Worm (Caenorhabditis elegans) whole organism, L2 larva: Measurements from ENCODE around the gene pigq-1.
A peak's percentile ranks its signal among the peaks of the same experiment; 100 is the strongest.

ENCODE experiments used
- C34F6.9 ChIP-seq: fragments of 150-350 bp; optimal IDR thresholded peaks from 2 replicates; lab custom pipeline; 2014; ENCODE audit warnings: missing biosample characterization, missing genetic modification characterization
- F13H6.1 ChIP-seq: sonication (generic microtip); optimal IDR thresholded peaks from 2 replicates; lab custom pipeline; 2016; ENCODE audit warnings: missing genetic modification characterization, missing compliant biosample characterization
- ZK546.5 ChIP-seq: sonication (generic microtip); optimal IDR thresholded peaks from 2 replicates; lab custom pipeline; 2017; ENCODE audit warnings: missing biosample characterization, missing genetic modification characterization
- alr-1 ChIP-seq: fragments of 150-350 bp; optimal IDR thresholded peaks from 2 replicates; lab custom pipeline; 2014; ENCODE audit warnings: missing biosample characterization, missing genetic modification characterization
- ama-1 ChIP-seq: fragments of 150-350 bp; optimal IDR thresholded peaks from 2 replicates; lab custom pipeline; 2018; ENCODE audit warnings: inconsistent platforms
- blmp-1 ChIP-seq: sonication (generic microtip); optimal IDR thresholded peaks from 2 replicates; lab custom pipeline; 2017; ENCODE audit warnings: missing genetic modification characterization, mild to moderate bottlenecking, missing compliant biosample characterization, antibody characterized with exemption, moderate library complexity; ENCODE audit not compliant: insufficient read depth
- ceh-16 ChIP-seq: fragments of 150-350 bp; optimal IDR thresholded peaks from 2 replicates; lab custom pipeline; 2014; ENCODE audit warnings: missing biosample characterization, missing genetic modification characterization
- ceh-82 ChIP-seq: fragments of 150-350 bp; optimal IDR thresholded peaks from 2 replicates; lab custom pipeline; 2014; ENCODE audit warnings: missing biosample characterization, missing genetic modification characterization
- crh-2 ChIP-seq: sonication (generic microtip); optimal IDR thresholded peaks from 2 replicates; lab custom pipeline; 2017; ENCODE audit warnings: missing biosample characterization, missing genetic modification characterization
- dmd-4 ChIP-seq: sonication (generic microtip); optimal IDR thresholded peaks from 2 replicates; lab custom pipeline; 2017; ENCODE audit warnings: missing biosample characterization, missing genetic modification characterization
- elt-1 ChIP-seq: fragments of 150-350 bp; optimal IDR thresholded peaks from 2 replicates; lab custom pipeline; 2014; ENCODE audit warnings: missing biosample characterization, missing genetic modification characterization
- fos-1 ChIP-seq: fragments of 150-350 bp; optimal IDR thresholded peaks from 2 replicates; lab custom pipeline; 2014; ENCODE audit warnings: missing biosample characterization, missing genetic modification characterization
- gmeb-1 ChIP-seq: fragments of 150-350 bp; optimal IDR thresholded peaks from 2 replicates; lab custom pipeline; 2014; ENCODE audit warnings: missing biosample characterization, missing genetic modification characterization
- lin-11 ChIP-seq: fragments of 150-350 bp; sonication (generic microtip); optimal IDR thresholded peaks from 2 replicates; lab custom pipeline; 2014; ENCODE audit warnings: missing biosample characterization, missing genetic modification characterization, inconsistent platforms, mixed read lengths
- lin-13 ChIP-seq: fragments of 150-350 bp; optimal IDR thresholded peaks from 2 replicates; lab custom pipeline; 2014; ENCODE audit warnings: missing biosample characterization, missing genetic modification reagents, missing genetic modification characterization
- lsy-2 ChIP-seq, 2 experiments: fragments of 150-350 bp in 1 of 2; sonication (generic microtip) in 1 of 2; optimal IDR thresholded peaks; 2 replicates each; lab custom pipeline; 2014 to 2017; ENCODE audit warnings: missing biosample characterization in 2 of 2, missing genetic modification characterization in 2 of 2
- mab-5 ChIP-seq: fragments of 150-350 bp; optimal IDR thresholded peaks from 2 replicates; lab custom pipeline; 2014; ENCODE audit warnings: missing biosample characterization, missing genetic modification characterization
- mdl-1 ChIP-seq, 2 experiments: fragments of 150-350 bp in 1 of 2; sonication (generic microtip) in 1 of 2; optimal IDR thresholded peaks; 2 replicates each; lab custom pipeline; 2017; ENCODE audit warnings: missing biosample characterization in 2 of 2, missing genetic modification characterization in 2 of 2
- nhr-11 ChIP-seq: fragments of 150-350 bp; optimal IDR thresholded peaks from 2 replicates; lab custom pipeline; 2014; ENCODE audit warnings: missing biosample characterization, missing genetic modification characterization
- nhr-129 ChIP-seq: fragments of 150-350 bp; optimal IDR thresholded peaks from 2 replicates; lab custom pipeline; 2014; ENCODE audit warnings: missing biosample characterization, missing genetic modification characterization
- nhr-21 ChIP-seq: fragments of 150-350 bp; optimal IDR thresholded peaks from 2 replicates; lab custom pipeline; 2014; ENCODE audit warnings: missing biosample characterization, missing genetic modification characterization
- nhr-23 ChIP-seq: fragments of 150-350 bp; optimal IDR thresholded peaks from 2 replicates; lab custom pipeline; 2014; ENCODE audit warnings: missing biosample characterization, missing genetic modification reagents, missing genetic modification characterization
- nhr-25 ChIP-seq: fragments of 150-350 bp; sonication (generic microtip); optimal IDR thresholded peaks from 3 replicates; lab custom pipeline; 2014; ENCODE audit warnings: missing biosample characterization, missing genetic modification characterization
- peb-1 ChIP-seq: fragments of 150-350 bp; optimal IDR thresholded peaks from 2 replicates; lab custom pipeline; 2014; ENCODE audit warnings: missing biosample characterization, missing genetic modification characterization
- sem-4 ChIP-seq: fragments of 150-350 bp; optimal IDR thresholded peaks from 2 replicates; lab custom pipeline; 2014; ENCODE audit warnings: missing biosample characterization, missing genetic modification reagents, missing genetic modification characterization
- sma-3 ChIP-seq: sonication (generic microtip); optimal IDR thresholded peaks from 2 replicates; lab custom pipeline; 2016; ENCODE audit warnings: missing genetic modification reagents, missing genetic modification characterization, missing compliant biosample characterization
- sma-9 ChIP-seq, 2 experiments: fragments of 150-350 bp in 1 of 2; sonication (generic microtip) in 1 of 2; optimal IDR thresholded peaks; 2 replicates each; lab custom pipeline; 2014 to 2016; ENCODE audit warnings: missing genetic modification characterization in 2 of 2, mild to moderate bottlenecking in 1 of 2, missing biosample characterization in 1 of 2, missing compliant biosample characterization in 1 of 2, missing genetic modification reagents in 1 of 2, moderate library complexity in 1 of 2
- snpc-4 ChIP-seq: fragments of 150-350 bp; optimal IDR thresholded peaks from 2 replicates; lab custom pipeline; 2014; ENCODE audit warnings: missing biosample characterization, missing genetic modification characterization
- unc-55 ChIP-seq: fragments of 150-350 bp; sonication (generic microtip); optimal IDR thresholded peaks from 3 replicates; lab custom pipeline; 2014; ENCODE audit warnings: missing biosample characterization, missing genetic modification reagents, missing genetic modification characterization
- ztf-1 ChIP-seq: fragments of 200-800 bp; sonication (Bioruptor generic); conservative IDR thresholded peaks from 2 replicates; pipeline ENCODE4 v1.3.6; 2022; ENCODE audit warnings: missing genetic modification characterization, missing compliant biosample characterization
- ztf-11 ChIP-seq: sonication (generic microtip); optimal IDR thresholded peaks from 2 replicates; lab custom pipeline; 2017; ENCODE audit warnings: missing biosample characterization, missing genetic modification characterization

Gene pigq-1

ce11 chrIV:11118837-11119491, 28.1 kb downstream of the pigq-1 start, which contains the start of the genes imp-2 and enpl-1 (continued):
- TF ChIP-seq peb-1 (tag; lab: Kevin White, UChicago) (no peak), ztf-1 (GFP tag; lab: Robert Waterston, UW) (no peak), elt-1 (tag; lab: Kevin White, UChicago) (no peak), ama-1 (lab: Kevin White, UChicago) (no peak), blmp-1 (tag; lab: Kevin White, UChicago) (peak; percentile 10), nhr-23 (tag; lab: Kevin White, UChicago) (peak; percentile 25)

DNA sequence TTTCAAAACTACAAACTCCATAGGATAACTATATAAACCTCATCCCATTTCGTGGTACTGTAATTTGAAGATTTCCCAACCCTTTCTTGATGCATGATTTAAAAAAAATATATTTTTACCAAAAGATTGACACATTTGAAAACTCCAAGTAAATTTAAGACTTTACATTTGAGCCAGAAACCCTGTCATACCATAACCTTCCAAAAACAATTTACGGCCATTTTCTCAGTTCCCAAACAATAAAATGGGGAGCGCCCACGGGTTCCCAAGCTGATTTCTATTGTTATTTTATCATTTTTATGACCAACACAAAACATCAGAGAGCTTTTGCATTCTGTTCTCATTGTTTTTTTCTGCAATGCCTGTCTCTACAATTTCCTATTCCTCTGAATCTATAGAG, 34.4 kb downstream of the pigq-1 start, which contains the start of gene clc-9:
Gene clc-9, plus strand, starts transcription at position 301 of the 400 bp plus-strand sequence.
- TF ChIP-seq alr-1 (tag; lab: Kevin White, UChicago): no peak
- TF ChIP-seq unc-55 (GFP tag; lab: Kevin White, UChicago): no peak

DNA sequence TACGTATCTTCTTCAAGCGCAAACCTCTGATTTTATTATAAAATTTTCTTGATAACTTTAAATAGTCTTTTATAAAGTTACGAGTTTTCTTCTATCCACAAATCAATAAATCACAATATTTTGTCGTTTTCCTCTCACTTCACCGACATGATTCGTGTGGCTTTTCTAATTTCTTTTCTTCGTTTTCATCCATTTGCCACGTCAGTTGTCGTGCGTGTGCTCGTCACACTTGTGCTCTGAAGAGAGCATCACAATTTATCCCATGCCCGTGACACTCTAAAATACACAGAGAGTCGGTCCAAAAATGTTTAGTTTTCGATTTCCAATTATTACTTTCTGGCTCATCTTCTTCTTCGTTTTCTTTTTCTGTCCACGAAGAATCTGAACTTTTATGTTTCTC, 35.1 kb downstream of the pigq-1 start:
- TF ChIP-seq ceh-82 (tag; lab: Kevin White, UChicago) (no peak), nhr-129 (tag; lab: Kevin White, UChicago) (peak; percentile 44), crh-2 (peak; percentile 49), lsy-2 (tag; optimal IDR thresholded peaks at IDR 0.05; lab: Kevin White, UChicago) (peak in 1 of 2 experiments; percentile 21), sem-4 (tag; lab: Kevin White, UChicago) (no peak)

DNA sequence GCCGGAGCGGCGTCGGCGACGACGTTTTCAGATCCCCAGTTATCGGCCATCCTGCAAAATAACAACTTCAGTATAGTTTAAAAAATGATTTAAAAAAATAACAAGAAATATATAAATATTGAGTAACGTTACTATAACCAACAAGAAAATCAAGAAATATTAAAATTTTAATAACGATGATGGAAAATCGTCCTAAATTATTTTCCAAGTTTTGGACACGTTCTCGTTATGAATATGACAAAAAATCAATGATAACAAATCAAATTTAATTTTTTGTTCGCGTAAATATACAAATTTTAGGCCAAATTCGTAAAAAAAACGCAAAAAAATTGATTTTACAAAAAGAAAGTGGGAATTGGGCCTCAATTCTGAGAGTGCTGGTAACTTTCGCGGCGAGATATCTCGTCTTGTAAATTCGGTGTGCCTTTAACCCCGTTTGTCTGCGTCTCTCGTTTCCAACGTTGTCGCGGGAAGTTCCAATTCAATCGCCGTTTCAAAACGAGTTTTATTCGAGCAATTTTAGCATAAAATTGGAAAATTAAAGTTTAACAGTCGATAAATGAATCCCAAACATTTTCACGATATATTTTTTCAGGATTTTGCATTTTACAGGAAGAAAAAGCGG, 35.9 kb downstream of the pigq-1 start, which contains the start of gene rps-5:
Gene rps-5, minus strand, starts transcription at position 51 of the 625 bp plus-strand sequence.
- no peak for TF ChIP-seq alr-1 (tag; lab: Kevin White, UChicago)
- peak; percentile 47 for TF ChIP-seq lin-11
- TF ChIP-seq sma-3: peak; percentile 22
- peak; percentile 86 for TF ChIP-seq unc-55 (GFP tag; lab: Kevin White, UChicago)
- TF ChIP-seq sma-9 (GFP tag; optimal IDR thresholded peaks at IDR 0.05; lab: Kevin White, UChicago): peak; percentile 41
- no peak for TF ChIP-seq sma-9 (tag; optimal IDR thresholded peaks at IDR 0.05; lab: Kevin White, UChicago)
- TF ChIP-seq dmd-4 (tag; lab: Kevin White, UChicago): no peak
- peak; percentile 59 for TF ChIP-seq nhr-25
- peak; percentile 71 for TF ChIP-seq C34F6.9
- TF ChIP-seq ZK546.5 (tag; lab: Kevin White, UChicago): peak; percentile 15
- no peak for TF ChIP-seq mdl-1 (tag; optimal IDR thresholded peaks at IDR 0.05; lab: Kevin White, UChicago)
- peak; percentile 78 for TF ChIP-seq gmeb-1 (tag; lab: Kevin White, UChicago)
- TF ChIP-seq lsy-2 (tag; optimal IDR thresholded peaks at IDR 0.05; lab: Kevin White, UChicago): peak; percentile 50 to 89
- no peak for TF ChIP-seq blmp-1 (tag; lab: Kevin White, UChicago)
- TF ChIP-seq snpc-4 (tag; lab: Kevin White, UChicago): peak; percentile 49
- peak; percentile 65 for TF ChIP-seq crh-2
- peak; percentile 14 for TF ChIP-seq mab-5
- TF ChIP-seq fos-1: peak; percentile 33
- TF ChIP-seq nhr-129 (tag; lab: Kevin White, UChicago): peak; percentile 71
- peak; percentile 29 for TF ChIP-seq sem-4 (tag; lab: Kevin White, UChicago)
- TF ChIP-seq ama-1 (lab: Kevin White, UChicago): peak; percentile 18
- no peak for TF ChIP-seq ceh-16 (tag; lab: Kevin White, UChicago)
- peak; percentile 61 for TF ChIP-seq lin-13 (GFP tag; lab: Kevin White, UChicago)
- peak; percentile 33 for TF ChIP-seq nhr-21 (tag; lab: Kevin White, UChicago)
- TF ChIP-seq F13H6.1 (tag; lab: Kevin White, UChicago): peak; percentile 20

ce11 chrIV:11109771-11110170, 37.3 kb downstream of the pigq-1 start, which contains the start of gene pigk-1:
Gene pigk-1 (minus strand): TSS chrIV:11110018.
- TF ChIP-seq ztf-11 (tag; lab: Kevin White, UChicago) (no peak), lsy-2 (tag; optimal IDR thresholded peaks at IDR 0.05; lab: Kevin White, UChicago) (peak in 1 of 2 experiments; percentile 7), unc-55 (GFP tag; lab: Kevin White, UChicago) (no peak), nhr-11 (tag; lab: Kevin White, UChicago) (no peak)
